Worm (Caenorhabditis elegans): ENCODE results near the gene immt-1.

Gene immt-1

DNA sequence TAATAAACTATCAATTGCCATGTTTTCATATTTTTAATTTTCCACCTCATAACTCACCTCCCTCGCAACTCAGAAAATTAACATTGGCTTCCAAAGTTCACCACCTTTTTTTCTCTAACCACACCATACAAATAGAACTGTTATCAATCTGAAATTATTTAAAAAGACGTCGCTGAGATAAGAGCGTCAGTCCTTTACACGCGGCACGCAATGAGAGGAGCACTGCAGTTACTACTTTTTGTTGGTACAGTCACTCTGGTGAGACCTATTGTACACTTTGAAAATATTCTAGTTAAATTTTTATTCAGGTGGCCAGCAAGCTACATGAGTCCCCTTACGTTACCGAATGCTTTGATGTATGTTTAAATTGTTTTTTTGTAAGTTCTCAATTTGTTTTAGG, 7.7 kb upstream of the immt-1 start, which contains the start of gene T02C5.1 (continued):
- TF ChIP-seq sdz-12 (GFP tag; optimal IDR thresholded peaks at IDR 0.05) (no peak), mxl-2 (GFP tag; conservative IDR thresholded peaks at IDR 0.05) (no peak), F26F4.8 (GFP tag; conservative IDR thresholded peaks at IDR 0.05) (no peak), dmd-8 (GFP tag; IDR thresholded peaks at IDR 0.05) (no peak), T20F7.1 (GFP tag; optimal IDR thresholded peaks at IDR 0.05) (no peak), daf-12 (tag; optimal IDR thresholded peaks at IDR 0.05) (no peak), F49E8.2 (tag; optimal IDR thresholded peaks at IDR 0.05; ENCODE audit: borderline replicate concordance) (no peak), ces-1 (GFP tag; optimal IDR thresholded peaks at IDR 0.05) (no peak), Y75B8A.6 (GFP tag; IDR thresholded peaks at IDR 0.05) (no peak), nhr-11 (tag; optimal IDR thresholded peaks at IDR 0.05) (no peak), tra-1 (GFP tag; IDR thresholded peaks at IDR 0.05) (no peak), lir-3 (tag; optimal IDR thresholded peaks at IDR 0.05) (no peak), vab-7 (GFP tag; IDR thresholded peaks at IDR 0.05) (no peak), Y5F2A.4 (GFP tag; optimal IDR thresholded peaks at IDR 0.05) (no peak), mdt-29 (GFP tag; IDR thresholded peaks at IDR 0.05) (no peak), ztf-7 (tag; optimal IDR thresholded peaks at IDR 0.05) (no peak), nhr-48 (tag; optimal IDR thresholded peaks at IDR 0.05) (no peak)

DNA sequence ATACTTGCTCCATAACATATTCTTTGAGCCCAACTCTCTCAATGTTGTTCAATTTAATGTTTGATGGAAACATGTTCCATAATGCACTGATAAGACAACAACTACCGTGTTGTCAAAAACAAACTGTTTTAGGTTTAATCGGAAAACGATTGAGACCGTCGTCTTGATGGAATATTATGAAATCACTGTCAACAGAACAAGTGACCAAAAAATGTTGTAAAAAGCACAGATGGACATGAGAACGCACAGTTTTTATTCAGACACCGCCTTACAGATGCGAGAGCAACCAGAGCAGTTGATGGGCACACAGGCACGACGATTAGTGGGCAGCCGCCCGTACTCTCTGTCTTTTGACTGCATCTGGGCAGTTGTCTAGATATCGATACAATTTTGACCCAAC, 6.0 kb upstream of the immt-1 start:
- TF ChIP-seq egl-27 (tag; optimal IDR thresholded peaks at IDR 0.05) (no peak), ctbp-1 (GFP tag; IDR thresholded peaks at IDR 0.05) (no peak), hlh-11 (tag; optimal IDR thresholded peaks at IDR 0.05) (peak; percentile 60), F10B5.3 (tag; optimal IDR thresholded peaks at IDR 0.05) (no peak), dmd-6 (GFP tag; IDR thresholded peaks at IDR 0.05) (peak; percentile 60), aha-1 (tag) (peak; percentile 9), nhr-77 (tag; optimal IDR thresholded peaks at IDR 0.05) (peak; percentile 27), pqm-1 (tag; optimal IDR thresholded peaks at IDR 0.05) (peak; percentile 20), nhr-48 (tag; optimal IDR thresholded peaks at IDR 0.05) (peak; percentile 20), nhr-28 (tag; optimal IDR thresholded peaks at IDR 0.05) (peak; percentile 17), dve-1 (tag; optimal IDR thresholded peaks at IDR 0.05; ENCODE audit: insufficient read depth) (peak; percentile 59), saeg-2 (GFP tag; IDR thresholded peaks at IDR 0.05) (no peak), lin-13 (GFP tag; optimal IDR thresholded peaks at IDR 0.05) (no peak), hlh-30 (tag; optimal IDR thresholded peaks at IDR 0.05; ENCODE audit: insufficient read depth) (peak; percentile 12), php-3 (GFP tag; IDR thresholded peaks at IDR 0.05) (peak; percentile 52), unc-62 (GFP tag; optimal IDR thresholded peaks at IDR 0.05 in 1 of 2) (peak in 1 of 2 experiments; percentile 95), unc-62 (tag; optimal IDR thresholded peaks at IDR 0.05) (no peak), daf-16 (GFP tag; optimal IDR thresholded peaks at IDR 0.05) (no peak), daf-16 (tag; optimal IDR thresholded peaks at IDR 0.05) (peak; percentile 99), nhr-102 (tag; optimal IDR thresholded peaks at IDR 0.05) (peak; percentile 40), hif-1 (tag; optimal IDR thresholded peaks at IDR 0.05) (peak in 1 of 2 experiments; percentile 55)

DNA sequence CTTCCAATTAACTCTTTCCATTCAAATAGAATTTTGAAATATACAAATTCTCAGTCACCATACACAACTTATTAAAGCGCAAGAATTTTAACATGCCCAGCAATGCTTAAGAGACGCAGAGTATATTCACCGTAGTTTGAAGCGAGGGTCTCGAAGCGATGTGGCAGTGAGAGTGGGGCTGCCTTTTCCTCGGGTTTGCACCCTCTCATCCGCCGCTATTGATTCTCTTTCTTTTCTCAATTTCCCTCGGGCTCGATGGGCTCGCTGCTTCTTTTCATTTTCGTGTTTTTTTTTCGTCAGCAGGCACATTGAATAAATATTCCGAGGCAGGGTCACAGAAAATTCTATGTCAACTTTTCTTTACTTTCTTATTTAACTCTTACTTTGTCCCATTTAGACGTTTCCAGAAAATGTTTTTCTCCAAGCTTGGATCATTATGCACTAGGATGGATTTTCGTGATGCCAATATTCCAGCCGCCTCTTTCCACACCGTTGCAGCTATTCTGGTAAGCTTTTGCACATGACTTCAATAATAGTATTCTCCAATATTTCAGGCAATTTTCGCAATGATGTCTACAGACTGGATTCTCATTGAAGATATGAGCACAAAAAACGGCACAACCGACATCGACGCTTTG, 1.7 kb upstream of the immt-1 start, which contains the start of gene T14G11.1:
Gene T14G11.1, plus strand, starts transcription at position 408 of the 638 bp plus-strand sequence.
- TF ChIP-seq daf-16 (GFP tag; optimal IDR thresholded peaks at IDR 0.05) (peak in 1 of 2 experiments; percentile 26), daf-16 (tag; optimal IDR thresholded peaks at IDR 0.05) (peak; percentile 49), mep-1 (tag; optimal IDR thresholded peaks at IDR 0.05) (peak; percentile 82), snpc-4 (tag; optimal IDR thresholded peaks at IDR 0.05) (no peak), zfp-3 (GFP tag; conservative IDR thresholded peaks at IDR 0.05) (no peak), dpl-1 (GFP tag; optimal IDR thresholded peaks at IDR 0.05) (peak; percentile 36), fkh-10 (GFP tag; optimal IDR thresholded peaks at IDR 0.05) (peak; percentile 70), nhr-42 (GFP tag; IDR thresholded peaks at IDR 0.05) (no peak), T26A8.4 (GFP tag; IDR thresholded peaks at IDR 0.05) (peak; percentile 53; the same call in 1 of the 2 replicates), nhr-28 (tag; optimal IDR thresholded peaks at IDR 0.05) (peak; percentile 62), R02D3.7 (tag; optimal IDR thresholded peaks at IDR 0.05) (no peak), daf-19 (GFP tag; conservative IDR thresholded peaks at IDR 0.05) (no peak), mxl-2 (GFP tag; conservative IDR thresholded peaks at IDR 0.05) (no peak), lin-13 (GFP tag; optimal IDR thresholded peaks at IDR 0.05) (peak; percentile 43), pqm-1 (tag; optimal IDR thresholded peaks at IDR 0.05) (no peak), zip-11 (GFP tag; IDR thresholded peaks at IDR 0.05) (no peak), aly-2 (tag; optimal IDR thresholded peaks at IDR 0.05) (no peak), Y5F2A.4 (GFP tag; optimal IDR thresholded peaks at IDR 0.05) (no peak), attf-4 (tag; optimal IDR thresholded peaks at IDR 0.05) (no peak), ZK337.2 (GFP tag; IDR thresholded peaks at IDR 0.05) (no peak)

All from whole organism, L4 larva.